Worm (Caenorhabditis elegans) whole organism, L1 larva: Measurements from ENCODE around the gene T26G10.1.

Experiments used
- C04F5.9 ChIP-seq: sonication (generic microtip); optimal IDR thresholded peaks from 2 replicates; lab custom pipeline; 2016; ENCODE audit warnings: missing genetic modification characterization, missing compliant biosample characterization
- C16A3.4 ChIP-seq: fragments of 150-350 bp; optimal IDR thresholded peaks from 2 replicates; lab custom pipeline; 2014; ENCODE audit warnings: missing biosample characterization, missing genetic modification characterization
- F16B12.6 ChIP-seq: fragments of 150-350 bp; optimal IDR thresholded peaks from 2 replicates; lab custom pipeline; 2014; ENCODE audit warnings: missing biosample characterization, missing genetic modification characterization
- aha-1 ChIP-seq: fragments of 150-350 bp; optimal IDR thresholded peaks from 2 replicates; lab custom pipeline; 2014; ENCODE audit warnings: missing biosample characterization, missing genetic modification characterization
- alr-1 ChIP-seq: fragments of 200-800 bp; sonication (Bioruptor generic); optimal IDR thresholded peaks from 2 replicates; lab custom pipeline; 2018; ENCODE audit warnings: borderline replicate concordance, mild to moderate bottlenecking, missing genetic modification characterization, missing compliant biosample characterization
- aly-2 ChIP-seq: fragments of 150-350 bp; optimal IDR thresholded peaks from 2 replicates; lab custom pipeline; 2014; ENCODE audit warnings: missing biosample characterization, missing genetic modification characterization
- blmp-1 ChIP-seq: fragments of 150-350 bp; optimal IDR thresholded peaks from 2 replicates; lab custom pipeline; 2014; ENCODE audit warnings: missing biosample characterization, missing genetic modification characterization
- ceh-63 ChIP-seq: fragments of 200-800 bp; sonication (Bioruptor generic); optimal IDR thresholded peaks from 2 replicates; lab custom pipeline; 2018; ENCODE audit warnings: mild to moderate bottlenecking, missing genetic modification characterization, missing compliant biosample characterization
- ceh-8 ChIP-seq: fragments of 200-800 bp; sonication (Bioruptor generic); optimal IDR thresholded peaks from 2 replicates; lab custom pipeline; 2018; ENCODE audit warnings: mild to moderate bottlenecking, missing genetic modification characterization, moderate library complexity, missing compliant biosample characterization
- ceh-82 ChIP-seq, 3 experiments: fragments of 150-350 bp in 1 of 3; sonication (generic microtip) in 2 of 3; optimal IDR thresholded peaks; 2 replicates each; lab custom pipeline; 2014 to 2017; ENCODE audit warnings: missing biosample characterization in 3 of 3, missing genetic modification characterization in 3 of 3
- ceh-90 ChIP-seq: sonication (generic microtip); optimal IDR thresholded peaks from 2 replicates; lab custom pipeline; 2016; ENCODE audit warnings: missing genetic modification characterization, missing compliant biosample characterization
- dpl-1 ChIP-seq, 3 experiments: fragments of 150-350 bp in 2 of 3; sonication (generic microtip) in 1 of 3; optimal IDR thresholded peaks; 2 replicates each; lab custom pipeline; 2014 to 2017; ENCODE audit warnings: missing biosample characterization in 3 of 3, missing genetic modification characterization in 3 of 3, missing genetic modification reagents in 3 of 3
- efl-1 ChIP-seq, 4 experiments: fragments of 150-350 bp; optimal IDR thresholded peaks in 3 of 4; peaks in 1 of 4; 1 replicate in 1 of 4; 2 replicates in 3 of 4; lab custom pipeline; 2014; ENCODE audit warnings: missing biosample characterization in 2 of 4, missing genetic modification characterization in 2 of 4, missing genetic modification reagents in 2 of 4
- elt-2 ChIP-seq: sonication (generic microtip); optimal IDR thresholded peaks from 2 replicates; lab custom pipeline; 2016; ENCODE audit warnings: missing genetic modification characterization, mild to moderate bottlenecking, inconsistent platforms, missing compliant biosample characterization, missing genetic modification reagents
- elt-3 ChIP-seq, 6 experiments: fragments of 150-350 bp in 1 of 6; sonication (generic microtip); optimal IDR thresholded peaks; 2 replicates each; lab custom pipeline; 2017 to 2018; ENCODE audit warnings: missing biosample characterization in 6 of 6, missing genetic modification characterization in 6 of 6, inconsistent platforms in 1 of 6
- fkh-10 ChIP-seq: sonication (generic microtip); optimal IDR thresholded peaks from 2 replicates; lab custom pipeline; 2017; ENCODE audit warnings: missing biosample characterization, missing genetic modification reagents, missing genetic modification characterization
- fkh-8 ChIP-seq: sonication (generic microtip); optimal IDR thresholded peaks from 2 replicates; lab custom pipeline; 2016; ENCODE audit warnings: mild to moderate bottlenecking, missing genetic modification characterization, missing compliant biosample characterization
- fos-1 ChIP-seq: fragments of 150-350 bp; optimal IDR thresholded peaks from 2 replicates; lab custom pipeline; 2014; ENCODE audit warnings: missing biosample characterization, missing genetic modification characterization
- hlh-17 ChIP-seq: fragments of 200-800 bp; sonication (Bioruptor generic); optimal IDR thresholded peaks from 2 replicates; lab custom pipeline; 2018; ENCODE audit warnings: missing genetic modification characterization, mild to moderate bottlenecking, missing compliant biosample characterization, moderate library complexity, borderline replicate concordance
- hlh-4 ChIP-seq: sonication (generic microtip); optimal IDR thresholded peaks from 2 replicates; lab custom pipeline; 2016; ENCODE audit warnings: mild to moderate bottlenecking, missing genetic modification characterization, missing compliant biosample characterization
- hpl-2 ChIP-seq: fragments of 150-350 bp; optimal IDR thresholded peaks from 2 replicates; lab custom pipeline; 2014; ENCODE audit warnings: missing biosample characterization, missing genetic modification reagents, missing genetic modification characterization
- irx-1 ChIP-seq: sonication (generic microtip); optimal IDR thresholded peaks from 2 replicates; lab custom pipeline; 2016; ENCODE audit warnings: missing genetic modification characterization, missing compliant biosample characterization
- isw-1 ChIP-seq: fragments of 200-800 bp; sonication (Bioruptor generic); IDR thresholded peaks from 2 replicates; pipeline ENCODE4 v1.3.6; 2022; ENCODE audit warnings: missing genetic modification characterization, missing compliant biosample characterization
- jun-1 ChIP-seq: fragments of 150-350 bp; optimal IDR thresholded peaks from 2 replicates; lab custom pipeline; 2014; ENCODE audit warnings: missing biosample characterization, missing genetic modification reagents, missing genetic modification characterization
- lin-15B ChIP-seq: fragments of 150-350 bp; sonication (generic microtip); optimal IDR thresholded peaks from 3 replicates; lab custom pipeline; 2014; ENCODE audit warnings: missing biosample characterization, missing genetic modification characterization
- lin-35 ChIP-seq, 2 experiments: fragments of 150-350 bp; optimal IDR thresholded peaks; 2 replicates each; lab custom pipeline; 2014; ENCODE audit warnings: missing biosample characterization in 2 of 2, missing genetic modification characterization in 2 of 2, missing genetic modification reagents in 2 of 2
- mab-9 ChIP-seq: fragments of 200-800 bp; sonication (Bioruptor generic); IDR thresholded peaks from 2 replicates; pipeline ENCODE4 v1.3.6; 2022; ENCODE audit warnings: missing genetic modification reagents, missing genetic modification characterization, missing compliant biosample characterization
- mef-2 ChIP-seq: fragments of 150-350 bp; optimal IDR thresholded peaks from 2 replicates; lab custom pipeline; 2014; ENCODE audit warnings: missing biosample characterization, missing genetic modification characterization
- mep-1 ChIP-seq: fragments of 150-350 bp; optimal IDR thresholded peaks from 2 replicates; lab custom pipeline; 2014; ENCODE audit warnings: missing biosample characterization, missing genetic modification characterization
- nhr-11 ChIP-seq: fragments of 150-350 bp; optimal IDR thresholded peaks from 2 replicates; lab custom pipeline; 2014; ENCODE audit warnings: missing biosample characterization, missing genetic modification characterization
- nhr-20 ChIP-seq: sonication (generic microtip); optimal IDR thresholded peaks from 2 replicates; lab custom pipeline; 2016; ENCODE audit warnings: mild to moderate bottlenecking, missing genetic modification characterization, missing compliant biosample characterization
- nhr-237 ChIP-seq: fragments of 150-350 bp; optimal IDR thresholded peaks from 2 replicates; lab custom pipeline; 2014; ENCODE audit warnings: missing biosample characterization, missing genetic modification characterization
- nhr-71 ChIP-seq: sonication (generic microtip); optimal IDR thresholded peaks from 2 replicates; lab custom pipeline; 2016; ENCODE audit warnings: mild to moderate bottlenecking, missing genetic modification characterization, moderate library complexity, missing compliant biosample characterization
- nhr-76 ChIP-seq: sonication (generic microtip); optimal IDR thresholded peaks from 2 replicates; lab custom pipeline; 2017; ENCODE audit warnings: missing biosample characterization, missing genetic modification characterization
- nhr-84 ChIP-seq: sonication (generic microtip); optimal IDR thresholded peaks from 2 replicates; lab custom pipeline; 2017; ENCODE audit warnings: missing biosample characterization, missing genetic modification characterization
- nhr-85 ChIP-seq: sonication (generic microtip); peaks from one replicate; lab custom pipeline; 2016; ENCODE audit warnings: missing genetic modification characterization, inconsistent platforms, missing compliant biosample characterization
- nhr-90 ChIP-seq: sonication (generic microtip); optimal IDR thresholded peaks from 2 replicates; lab custom pipeline; 2016; ENCODE audit warnings: mild to moderate bottlenecking, missing genetic modification characterization, missing compliant biosample characterization; ENCODE audit not compliant: poor library complexity
- pax-3 ChIP-seq: fragments of 200-800 bp; sonication (Bioruptor generic); optimal IDR thresholded peaks from 2 replicates; lab custom pipeline; 2018; ENCODE audit warnings: mild to moderate bottlenecking, missing genetic modification characterization, moderate library complexity, missing compliant biosample characterization
- pqm-1 ChIP-seq: sonication (generic microtip); optimal IDR thresholded peaks from 3 replicates; lab custom pipeline; 2017; ENCODE audit warnings: missing biosample characterization, missing genetic modification characterization
- snpc-4 ChIP-seq: fragments of 150-350 bp; optimal IDR thresholded peaks from 2 replicates; lab custom pipeline; 2014; ENCODE audit warnings: missing biosample characterization, missing genetic modification characterization
- sptf-1 ChIP-seq: fragments of 150-350 bp; optimal IDR thresholded peaks from 2 replicates; lab custom pipeline; 2014; ENCODE audit warnings: missing biosample characterization, missing genetic modification characterization
- sup-37 ChIP-seq: fragments of 200-800 bp; sonication (Bioruptor generic); optimal IDR thresholded peaks from 2 replicates; lab custom pipeline; 2018; ENCODE audit warnings: mild to moderate bottlenecking, missing genetic modification characterization, missing compliant biosample characterization
- swsn-7 ChIP-seq: sonication (generic microtip); optimal IDR thresholded peaks from 2 replicates; lab custom pipeline; 2016; ENCODE audit warnings: missing genetic modification characterization, missing compliant biosample characterization
- tbx-2 ChIP-seq: sonication (generic microtip); optimal IDR thresholded peaks from 2 replicates; lab custom pipeline; 2016; ENCODE audit warnings: missing genetic modification characterization, missing compliant biosample characterization
- tlp-1 ChIP-seq: fragments of 150-350 bp; optimal IDR thresholded peaks from 2 replicates; lab custom pipeline; 2014; ENCODE audit warnings: missing biosample characterization, missing genetic modification characterization
- unc-30 ChIP-seq: sonication (generic microtip); optimal IDR thresholded peaks from 2 replicates; lab custom pipeline; 2017; ENCODE audit warnings: missing biosample characterization, missing genetic modification characterization
- unc-62 ChIP-seq: fragments of 150-350 bp; optimal IDR thresholded peaks from 2 replicates; lab custom pipeline; 2014; ENCODE audit warnings: missing biosample characterization, missing genetic modification reagents, missing genetic modification characterization
- unc-86 ChIP-seq: sonication (generic microtip); optimal IDR thresholded peaks from 2 replicates; lab custom pipeline; 2016; ENCODE audit warnings: missing genetic modification characterization, missing compliant biosample characterization
- unc-98 ChIP-seq: fragments of 200-800 bp; sonication (Bioruptor generic); IDR thresholded peaks from 2 replicates; pipeline ENCODE4 v1.3.6; 2022; ENCODE audit warnings: missing genetic modification characterization, missing compliant biosample characterization
- vab-15 ChIP-seq: sonication (generic microtip); optimal IDR thresholded peaks from 2 replicates; lab custom pipeline; 2017; ENCODE audit warnings: missing genotype, mild to moderate bottlenecking, missing genetic modification characterization, missing compliant biosample characterization
- zag-1 ChIP-seq: fragments of 150-350 bp; optimal IDR thresholded peaks from 2 replicates; lab custom pipeline; 2014; ENCODE audit warnings: missing biosample characterization, missing genetic modification characterization
- zip-4 ChIP-seq: fragments of 200-800 bp; sonication (Bioruptor generic); optimal IDR thresholded peaks from 2 replicates; lab custom pipeline; 2018; ENCODE audit warnings: mild to moderate bottlenecking, missing genetic modification characterization, moderate library complexity, missing compliant biosample characterization
- ztf-4 ChIP-seq: fragments of 150-350 bp; optimal IDR thresholded peaks from 2 replicates; lab custom pipeline; 2014; ENCODE audit warnings: missing biosample characterization, missing genetic modification characterization

Gene T26G10.1

ce11 chrIII:9406600-9406999, at the start of gene T26G10.1:
Gene T26G10.1 (minus strand): TSS chrIII:9406641.
- TF ChIP-seq hpl-2 (GFP tag; lab: Kevin White, UChicago) (no peak), swsn-7 (tag; lab: Kevin White, UChicago) (peak; percentile 84), aha-1 (no peak), ceh-90 (no peak), nhr-11 (tag; lab: Kevin White, UChicago) (no peak), tbx-2 (peak; percentile 80), nhr-85 (tag; lab: Kevin White, UChicago) (peak; percentile 87), jun-1 (tag; lab: Kevin White, UChicago) (peak; percentile 54), elt-3 (tag; optimal IDR thresholded peaks at IDR 0.05; lab: Kevin White, UChicago) (peak in 1 of 6 experiments; percentile 33), F16B12.6 (tag; lab: Kevin White, UChicago) (peak; percentile 94), snpc-4 (tag; lab: Kevin White, UChicago) (peak; percentile 80), elt-2 (peak; percentile 26), hlh-17 (GFP tag; lab: Kevin White, UChicago) (no peak), unc-30 (tag; lab: Kevin White, UChicago) (no peak), sptf-1 (no peak), zag-1 (tag; lab: Kevin White, UChicago) (no peak), zip-4 (GFP tag; lab: Kevin White, UChicago) (no peak), ceh-63 (GFP tag; lab: Kevin White, UChicago) (no peak), ztf-4 (tag; lab: Kevin White, UChicago) (no peak), nhr-237 (tag; lab: Kevin White, UChicago) (no peak), tlp-1 (tag; lab: Kevin White, UChicago) (no peak), lin-35 (GFP tag; optimal IDR thresholded peaks at IDR 0.05; lab: Kevin White, UChicago) (peak; percentile 73 to 77), fkh-8 (peak; percentile 70), fkh-10 (no peak), mab-9 (GFP tag; lab: Robert Waterston, UW) (peak; percentile 85), lin-15B (tag; lab: Kevin White, UChicago) (peak; percentile 83), fos-1 (peak; percentile 64), ceh-82 (tag; optimal IDR thresholded peaks at IDR 0.05; lab: Kevin White, UChicago) (peak; percentile 62 to 75 (median 65)), efl-1 (optimal IDR thresholded peaks at IDR 0.05; lab: Kevin White, UChicago) (peak; percentile 76 to 83), efl-1 (GFP tag; optimal IDR thresholded peaks at IDR 0.05 in 1 of 2; lab: Kevin White, UChicago) (peak; percentile 73 to 97), nhr-90 (tag; lab: Kevin White, UChicago) (peak; percentile 78), unc-62 (GFP tag; lab: Kevin White, UChicago) (no peak), nhr-20 (tag; lab: Kevin White, UChicago) (peak; percentile 83), blmp-1 (peak; percentile 93), unc-86 (tag; lab: Kevin White, UChicago) (peak; percentile 82), hlh-4 (tag; lab: Kevin White, UChicago) (no peak), mep-1 (peak; percentile 78), pqm-1 (tag; lab: Kevin White, UChicago) (no peak), ceh-8 (peak; percentile 71), pax-3 (tag; lab: Kevin White, UChicago) (peak; percentile 45), sup-37 (GFP tag; lab: Kevin White, UChicago) (no peak), C04F5.9 (peak; percentile 62), vab-15 (tag; lab: Kevin White, UChicago) (no peak), dpl-1 (GFP tag; optimal IDR thresholded peaks at IDR 0.05; lab: Kevin White, UChicago) (peak; percentile 73 to 79 (median 78)), alr-1 (tag; lab: Kevin White, UChicago) (no peak), unc-98 (no peak), mef-2 (no peak), nhr-76 (tag; lab: Kevin White, UChicago) (no peak), isw-1 (GFP tag; lab: Robert Waterston, UW) (peak; percentile 91), nhr-84 (tag; lab: Kevin White, UChicago) (no peak), C16A3.4 (tag; lab: Kevin White, UChicago) (peak; percentile 51), irx-1 (tag; lab: Kevin White, UChicago) (peak; percentile 70), nhr-71 (tag; lab: Kevin White, UChicago) (peak; percentile 89), aly-2 (no peak)
